Fruit fly (Drosophila melanogaster) Kc167 (cell line): ENCODE results near the gene CG11927.

Experiments
- Myc ChIP-seq: fragments of >200 bp; optimal IDR thresholded peaks from 2 replicates; lab custom pipeline; 2017; ENCODE audit warnings: missing external identifiers
- Sin3A ChIP-seq: fragments of >200 bp; optimal IDR thresholded peaks from 2 replicates; lab custom pipeline; 2018; ENCODE audit warnings: missing external identifiers
- h ChIP-seq: fragments of >200 bp; optimal IDR thresholded peaks from 3 replicates; lab custom pipeline; 2018; ENCODE audit warnings: missing external identifiers
- insv ChIP-seq: fragments of >200 bp; optimal IDR thresholded peaks from 3 replicates; lab custom pipeline; 2018; ENCODE audit warnings: missing external identifiers
- psq ChIP-seq: fragments of >200 bp; optimal IDR thresholded peaks from 2 replicates; lab custom pipeline; 2017; ENCODE audit warnings: missing external identifiers
- ttk ChIP-seq: sonication (Bioruptor generic); optimal IDR thresholded peaks from 2 replicates; lab custom pipeline; 2017; ENCODE audit warnings: missing external identifiers

dm6 chr2L:4800033-4800432, 47.5 kb upstream of the CG11927 start:
- TF ChIP-seq insv (no peak), psq (lab: Kevin White, UChicago) (no peak), ttk (lab: Kevin White, UChicago) (no peak), Myc (lab: Kevin White, UChicago) (no peak), h (lab: Kevin White, UChicago) (no peak), Sin3A (lab: Kevin White, UChicago) (no peak)
